Worm (Caenorhabditis elegans) whole organism, young adult: ENCODE results near the gene C44C10.10.

Source experiments
- ama-1 ChIP-seq, 3 experiments: fragments of 150-350 bp in 1 of 3; sonication (generic microtip) in 2 of 3; optimal IDR thresholded peaks; 2 replicates each; lab custom pipeline; 2014 to 2018; ENCODE audit warnings: missing biosample characterization in 2 of 3, missing genetic modification characterization in 2 of 3, missing genetic modification reagents in 2 of 3
- ceh-100 ChIP-seq: fragments of 200-800 bp; sonication (Bioruptor generic); IDR thresholded peaks from 2 replicates; pipeline ENCODE4 v1.3.6; 2022; ENCODE audit warnings: missing genetic modification reagents, missing genetic modification characterization, missing compliant biosample characterization
- nfyb-1 ChIP-seq: fragments of 200-800 bp; sonication (Bioruptor generic); IDR thresholded peaks from 2 replicates; pipeline ENCODE4 v1.3.6; 2022; ENCODE audit warnings: missing genetic modification reagents, missing genetic modification characterization, missing compliant biosample characterization
- rpc-1 ChIP-seq, 2 experiments: fragments of 150-350 bp in 1 of 2; sonication (generic microtip) in 1 of 2; optimal IDR thresholded peaks; 2 replicates each; lab custom pipeline; 2014 to 2018; ENCODE audit warnings: missing biosample characterization in 1 of 2, missing genetic modification characterization in 1 of 2, missing genetic modification reagents in 1 of 2, missing genotype in 1 of 2
- unc-62 ChIP-seq: fragments of 150-350 bp; optimal IDR thresholded peaks from 2 replicates; lab custom pipeline; 2014; ENCODE audit warnings: missing biosample characterization, missing genetic modification reagents, missing genetic modification characterization
- ztf-6 ChIP-seq: fragments of 200-800 bp; sonication (Bioruptor generic); IDR thresholded peaks from 2 replicates; pipeline ENCODE4 v1.3.6; 2022; ENCODE audit warnings: missing genetic modification reagents, missing genetic modification characterization, missing compliant biosample characterization

DNA sequence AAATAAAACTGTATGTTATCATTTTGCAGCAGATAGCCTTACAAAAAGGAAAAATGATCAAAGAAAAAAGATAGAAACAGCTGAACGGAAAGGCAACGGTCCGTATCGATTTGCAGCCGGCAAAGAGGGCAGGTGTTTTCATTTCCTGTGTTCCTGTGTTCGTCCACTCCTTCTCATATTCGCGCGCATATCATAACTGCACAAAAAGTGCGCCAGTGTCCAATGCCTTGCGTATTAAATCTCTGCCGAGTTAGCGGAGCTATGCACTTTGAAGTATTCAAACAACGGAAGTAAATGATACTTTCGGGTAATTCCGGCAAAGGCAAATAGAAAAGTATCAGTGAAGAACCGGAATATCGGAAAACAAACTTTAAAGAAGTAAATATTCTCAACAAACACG, 27.6 kb upstream of the C44C10.10 start:
- no peak for TF ChIP-seq rpc-1 (optimal IDR thresholded peaks at IDR 0.05; lab: Kevin White, UChicago)
- no peak for TF ChIP-seq rpc-1 (tag; optimal IDR thresholded peaks at IDR 0.05; lab: Kevin White, UChicago)
- no peak for TF ChIP-seq ztf-6
- no peak for TF ChIP-seq ama-1 (optimal IDR thresholded peaks at IDR 0.05; lab: Kevin White, UChicago)
- no peak for TF ChIP-seq ama-1 (GFP tag; optimal IDR thresholded peaks at IDR 0.05; lab: Kevin White, UChicago)
- TF ChIP-seq unc-62 (GFP tag; lab: Kevin White, UChicago): no peak
- TF ChIP-seq nfyb-1 (GFP tag; lab: Robert Waterston, UW): no peak
- TF ChIP-seq ceh-100: no peak
